Fruit fly (Drosophila melanogaster): ENCODE results near the gene CG3402.

- TF ChIP-seq CG4360 (GFP tag; IDR thresholded peaks at IDR 0.05) (no peak), CG4730 (GFP tag; IDR thresholded peaks at IDR 0.05) (no peak), Doc3 (GFP tag; IDR thresholded peaks at IDR 0.05; ENCODE audit: partially characterized antibody) (no peak), Ptx1 (GFP tag; IDR thresholded peaks at IDR 0.05) (no peak)
These were observed 48.0 kb downstream of the CG3402 start for dm6 chr3L:604701-605100.

Measured in whole organism, embryonic.